Worm (Caenorhabditis elegans) whole organism, mixed stage, embryonic: ENCODE data around the gene F37C4.6.

Experiments used
- ces-1 ChIP-seq: fragments of 150-350 bp; optimal IDR thresholded peaks from 2 replicates; lab custom pipeline; 2014; ENCODE audit warnings: missing biosample characterization, missing genetic modification reagents, missing genetic modification characterization
- elt-3 ChIP-seq: fragments of 150-350 bp; optimal IDR thresholded peaks from 2 replicates; lab custom pipeline; 2014; ENCODE audit warnings: missing biosample characterization, missing genetic modification characterization
- lin-13 ChIP-seq: fragments of 150-350 bp; optimal IDR thresholded peaks from 2 replicates; lab custom pipeline; 2014; ENCODE audit warnings: missing biosample characterization, missing genetic modification characterization
- nhr-12 ChIP-seq: fragments of 150-350 bp; optimal IDR thresholded peaks from 2 replicates; lab custom pipeline; 2014; ENCODE audit warnings: missing biosample characterization, missing genetic modification characterization
- nhr-28 ChIP-seq: fragments of 150-350 bp; optimal IDR thresholded peaks from 2 replicates; lab custom pipeline; 2014; ENCODE audit warnings: missing biosample characterization, missing genetic modification characterization
- pha-4 ChIP-seq: fragments of 150-350 bp; optimal IDR thresholded peaks from 2 replicates; lab custom pipeline; 2018; ENCODE audit warnings: missing biosample characterization, missing genetic modification reagents, missing genetic modification characterization
- tbx-8 ChIP-seq: fragments of 200-800 bp; sonication (Bioruptor generic); optimal IDR thresholded peaks from 2 replicates; lab custom pipeline; 2018; ENCODE audit warnings: mild to moderate bottlenecking, missing genetic modification characterization, moderate library complexity, missing compliant biosample characterization
- unc-39 ChIP-seq: fragments of 150-350 bp; optimal IDR thresholded peaks from 2 replicates; lab custom pipeline; 2014; ENCODE audit warnings: missing biosample characterization, missing genetic modification characterization
- ztf-11 ChIP-seq: fragments of 150-350 bp; optimal IDR thresholded peaks from 2 replicates; lab custom pipeline; 2014; ENCODE audit warnings: missing biosample characterization, missing genetic modification characterization

- TF ChIP-seq nhr-28 (tag; lab: Kevin White, UChicago) (no peak), nhr-12 (tag; lab: Kevin White, UChicago) (no peak), tbx-8 (no peak), unc-39 (tag; lab: Kevin White, UChicago) (no peak), elt-3 (tag; lab: Kevin White, UChicago) (no peak), ztf-11 (tag; lab: Kevin White, UChicago) (no peak), pha-4 (no peak), ces-1 (GFP tag; lab: Kevin White, UChicago) (no peak), lin-13 (tag; lab: Kevin White, UChicago) (no peak)
These were observed 28.3 kb upstream of the F37C4.6 start, which contains the start of gene F56D6.11 for ce11 chrIV:3906393-3906792.
